Worm (Caenorhabditis elegans): ENCODE results near the gene nhr-38.

Gene nhr-38

ce11 chrIV:9709887-9710286, at the start of gene nhr-38:
TSS of gene nhr-38 (plus strand) at chrIV:9710187.
- TF ChIP-seq unc-62 (GFP tag; optimal IDR thresholded peaks at IDR 0.05): no peak

- no peak for TF ChIP-seq unc-62 (GFP tag; optimal IDR thresholded peaks at IDR 0.05)
Measured at ce11 chrIV:9667084-9667483, 42.9 kb upstream of the nhr-38 start.

ce11 chrIV:9668103-9668672, 41.8 kb upstream of the nhr-38 start:
- TF ChIP-seq unc-62 (GFP tag; optimal IDR thresholded peaks at IDR 0.05): no peak

- no peak for TF ChIP-seq unc-62 (GFP tag; optimal IDR thresholded peaks at IDR 0.05)
Measured at ce11 chrIV:9669969-9670368, 40.0 kb upstream of the nhr-38 start.

ce11 chrIV:9671001-9671652, 38.9 kb upstream of the nhr-38 start:
- TF ChIP-seq unc-62 (GFP tag; optimal IDR thresholded peaks at IDR 0.05): no peak

ce11 chrIV:9672434-9672833, 37.6 kb upstream of the nhr-38 start:
- no peak for TF ChIP-seq unc-62 (GFP tag; optimal IDR thresholded peaks at IDR 0.05)

- no peak for TF ChIP-seq unc-62 (GFP tag; optimal IDR thresholded peaks at IDR 0.05)
Measured at ce11 chrIV:9673206-9673605, 36.8 kb upstream of the nhr-38 start.

- no peak for TF ChIP-seq unc-62 (GFP tag; optimal IDR thresholded peaks at IDR 0.05)
Measured at ce11 chrIV:9673683-9674336, 36.2 kb upstream of the nhr-38 start.

- no peak for TF ChIP-seq unc-62 (GFP tag; optimal IDR thresholded peaks at IDR 0.05)
Measured at ce11 chrIV:9675572-9675971, 34.4 kb upstream of the nhr-38 start, which contains the start of gene nhr-34. TSS of gene nhr-34 (minus strand) at chrIV:9675672.

- TF ChIP-seq unc-62 (GFP tag; optimal IDR thresholded peaks at IDR 0.05): no peak
Measured at ce11 chrIV:9676535-9676934, 33.5 kb upstream of the nhr-38 start.

- no peak for TF ChIP-seq unc-62 (GFP tag; optimal IDR thresholded peaks at IDR 0.05)
Measured at ce11 chrIV:9677226-9677992, 32.6 kb upstream of the nhr-38 start.

ce11 chrIV:9678007-9678406, 32.0 kb upstream of the nhr-38 start:
- no peak for TF ChIP-seq unc-62 (GFP tag; optimal IDR thresholded peaks at IDR 0.05)

- no peak for TF ChIP-seq unc-62 (GFP tag; optimal IDR thresholded peaks at IDR 0.05)
Measured at ce11 chrIV:9679296-9679695, 30.7 kb upstream of the nhr-38 start.

ce11 chrIV:9680841-9681240, 29.1 kb upstream of the nhr-38 start, which contains the start of gene ins-8:
TSS of gene ins-8 (minus strand) at chrIV:9680941.
- TF ChIP-seq unc-62 (GFP tag; optimal IDR thresholded peaks at IDR 0.05): no peak

- no peak for TF ChIP-seq unc-62 (GFP tag; optimal IDR thresholded peaks at IDR 0.05)
Measured at ce11 chrIV:9682514-9682913, 27.5 kb upstream of the nhr-38 start, which contains the start of gene ins-7. TSS of gene ins-7 (minus strand) at chrIV:9682845.

- no peak for TF ChIP-seq unc-62 (GFP tag; optimal IDR thresholded peaks at IDR 0.05)
Measured at ce11 chrIV:9683433-9683832, 26.6 kb upstream of the nhr-38 start, which contains the start of the genes htas-1 and ZK1251.3. TSS of gene htas-1 (minus strand) at chrIV:9683533. TSS of gene ZK1251.3 (plus strand) at chrIV:9683658.

Data from whole organism, dauer.